Worm (Caenorhabditis elegans): Measurements from ENCODE around the gene ssq-4.

DNA sequence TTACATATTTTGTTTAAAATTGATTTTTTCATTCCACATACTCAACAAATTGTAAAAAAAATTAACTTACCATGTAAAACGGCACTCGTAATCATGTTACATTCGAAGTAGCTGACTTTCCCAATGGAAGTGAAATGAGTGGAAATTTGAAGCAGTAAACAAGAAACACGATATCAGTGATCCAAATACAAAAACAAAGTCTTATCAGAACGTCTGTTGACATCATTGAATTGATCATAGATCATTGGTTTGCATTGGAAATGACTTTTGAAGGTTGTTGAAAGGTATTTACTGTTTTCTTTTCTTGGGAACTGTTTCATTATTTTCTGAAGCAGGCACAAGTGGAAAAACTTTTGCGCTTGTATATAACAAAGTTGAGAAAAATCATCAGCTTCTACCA, 40.3 kb upstream of the ssq-4 start, which contains the start of gene Y9C9A.16:
- no peak for TF ChIP-seq hmg-11 (tag; optimal IDR thresholded peaks at IDR 0.05)
- TF ChIP-seq ceh-28 (tag; optimal IDR thresholded peaks at IDR 0.05) = no peak
- TF ChIP-seq nhr-25 (tag; optimal IDR thresholded peaks at IDR 0.05) = no peak
- no peak for TF ChIP-seq nhr-11 (tag; optimal IDR thresholded peaks at IDR 0.05)
- no peak for TF ChIP-seq pha-4 (tag; optimal IDR thresholded peaks at IDR 0.05)
- TF ChIP-seq snpc-4 (tag; optimal IDR thresholded peaks at IDR 0.05) = no peak
- TF ChIP-seq aly-2 (tag; optimal IDR thresholded peaks at IDR 0.05) = no peak
- no peak for TF ChIP-seq unc-62 (GFP tag; optimal IDR thresholded peaks at IDR 0.05)
- no peak for TF ChIP-seq lin-15B (tag; optimal IDR thresholded peaks at IDR 0.05)
- TF ChIP-seq elt-3 (tag; optimal IDR thresholded peaks at IDR 0.05) = no peak
- TF ChIP-seq ceh-82 (tag; optimal IDR thresholded peaks at IDR 0.05) = no peak
- no peak for TF ChIP-seq elt-1 (tag; optimal IDR thresholded peaks at IDR 0.05)
- no peak for TF ChIP-seq eor-1 (tag; optimal IDR thresholded peaks at IDR 0.05)
